Fruit fly (Drosophila melanogaster) whole organism, pupa: Measurements from ENCODE around the gene CG8765.

Source experiments
- CG13204 ChIP-seq: fragments of 200-800 bp; sonication (Bioruptor generic); optimal IDR thresholded peaks from 2 replicates; lab custom pipeline; 2018; ENCODE audit warnings: missing biosample characterization, mild to moderate bottlenecking, missing genetic modification characterization, moderate library complexity
- CG15710 ChIP-seq: fragments of 200-800 bp; sonication (Bioruptor generic); optimal IDR thresholded peaks from 2 replicates; lab custom pipeline; 2018; ENCODE audit warnings: missing biosample characterization, mild to moderate bottlenecking, missing genetic modification characterization, moderate library complexity
- CG17806 ChIP-seq: fragments of 200-800 bp; sonication (Bioruptor generic); optimal IDR thresholded peaks from 2 replicates; lab custom pipeline; 2018; ENCODE audit warnings: missing biosample characterization, mild to moderate bottlenecking, missing genetic modification characterization, moderate library complexity
- CG32121 ChIP-seq: fragments of 200-800 bp; sonication (Bioruptor generic); IDR thresholded peaks from 2 replicates; pipeline ENCODE4 v1.3.6; 2022; ENCODE audit warnings: missing biosample characterization, missing genetic modification characterization
- CG34367 ChIP-seq: fragments of 200-800 bp; sonication (Bioruptor generic); optimal IDR thresholded peaks from 2 replicates; lab custom pipeline; 2018; ENCODE audit warnings: missing biosample characterization, mild to moderate bottlenecking, missing genetic modification characterization
- CG4496 ChIP-seq: fragments of 200-800 bp; sonication (Bioruptor generic); IDR thresholded peaks from 3 replicates; pipeline ENCODE4 v1.3.6; 2022; ENCODE audit warnings: missing biosample characterization, missing genetic modification characterization
- EcR ChIP-seq: fragments of 200-800 bp; sonication (Bioruptor generic); optimal IDR thresholded peaks from 3 replicates; lab custom pipeline; 2019; ENCODE audit warnings: missing biosample characterization, missing genetic modification characterization, mild to moderate bottlenecking, moderate library complexity, missing genetic modification reagents
- Pif1A ChIP-seq: fragments of 200-800 bp; sonication (Bioruptor generic); optimal IDR thresholded peaks from 3 replicates; lab custom pipeline; 2016; ENCODE audit warnings: missing biosample characterization, missing genetic modification characterization
- Pif1B ChIP-seq: fragments of 200-800 bp; sonication (Bioruptor generic); optimal IDR thresholded peaks from 3 replicates; lab custom pipeline; 2016; ENCODE audit warnings: missing biosample characterization, missing genetic modification characterization
- Snoo ChIP-seq: fragments of 200-800 bp; sonication (Bioruptor generic); optimal IDR thresholded peaks from 3 replicates; lab custom pipeline; 2017; ENCODE audit warnings: missing biosample characterization, mild to moderate bottlenecking, missing genetic modification characterization, inconsistent platforms

DNA sequence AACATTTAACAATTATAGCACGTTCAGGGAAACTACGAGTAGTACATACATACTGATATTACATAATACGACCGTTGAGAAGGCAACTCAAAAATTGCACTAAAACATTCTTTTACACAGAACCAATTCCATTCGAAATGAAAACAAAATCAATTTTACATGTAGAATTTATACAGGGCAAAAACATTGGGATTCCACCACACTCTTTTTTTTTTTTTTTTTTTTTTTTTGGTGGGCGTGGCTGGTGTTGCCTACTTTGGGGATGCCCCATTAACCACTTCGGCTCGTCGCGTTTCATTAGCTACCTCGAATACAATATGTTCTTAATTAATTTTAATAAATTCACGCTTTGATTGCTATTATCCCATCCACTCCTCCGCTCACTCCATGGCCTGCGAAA is 36.6 kb downstream of the CG8765 start:
- TF ChIP-seq EcR (GFP tag; lab: Kevin White, UChicago): no peak
- peak; percentile 67 for TF ChIP-seq CG15710
- no peak for TF ChIP-seq Pif1B (GFP tag; lab: Kevin White, UChicago)
- TF ChIP-seq CG34367 (tag; lab: Kevin White, UChicago): peak; percentile 57
- peak; percentile 54 for TF ChIP-seq CG17806 (tag; lab: Kevin White, UChicago)
- TF ChIP-seq Pif1A (GFP tag; lab: Kevin White, UChicago): no peak
- peak; percentile 62 for TF ChIP-seq CG13204
- TF ChIP-seq Snoo (tag; lab: Kevin White, UChicago): peak; percentile 74
- TF ChIP-seq CG32121 (GFP tag; lab: Robert Waterston, UW): peak; percentile 81
- TF ChIP-seq CG4496: peak; percentile 93
